Worm (Caenorhabditis elegans) whole organism, late embryonic: ENCODE measurements around the gene pcrg-1.

Source experiments
- elt-2 ChIP-seq: sonication (generic microtip); optimal IDR thresholded peaks from 2 replicates; lab custom pipeline; 2016; ENCODE audit warnings: missing genetic modification reagents, missing genetic modification characterization, missing compliant biosample characterization
- lin-11 ChIP-seq: fragments of 200-800 bp; sonication (Bioruptor generic); optimal IDR thresholded peaks from 2 replicates; lab custom pipeline; 2018; ENCODE audit warnings: mild to moderate bottlenecking, missing genetic modification characterization, missing compliant biosample characterization
- pha-4 ChIP-seq: fragments of 150-350 bp; optimal IDR thresholded peaks from 2 replicates; lab custom pipeline; 2018; ENCODE audit warnings: missing biosample characterization, missing genetic modification reagents, missing genetic modification characterization
- tbx-2 ChIP-seq: sonication (generic microtip); optimal IDR thresholded peaks from 2 replicates; lab custom pipeline; 2016; ENCODE audit warnings: missing genetic modification characterization, missing compliant biosample characterization

DNA sequence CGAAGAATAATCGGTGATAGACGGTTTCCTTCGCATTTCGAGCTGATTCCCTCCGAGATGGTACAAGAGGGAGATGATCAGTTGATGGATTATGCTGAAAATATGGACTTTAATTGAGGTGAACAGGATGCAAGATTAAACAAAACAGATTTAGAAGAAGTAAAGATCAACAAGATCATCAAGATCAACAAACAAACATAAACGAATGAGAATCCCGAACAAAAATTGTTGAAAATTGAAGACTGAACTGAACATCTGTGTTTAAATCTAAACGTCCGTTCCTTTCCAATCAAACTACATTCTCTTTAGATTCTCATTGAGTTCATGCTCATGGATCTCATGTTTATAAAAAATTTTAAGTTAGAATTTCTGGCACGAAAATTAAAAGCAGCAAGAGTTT, 25.5 kb upstream of the pcrg-1 start, which contains the start of gene glc-4:
- TF ChIP-seq tbx-2 (tag; lab: Kevin White, UChicago), result no peak
- TF ChIP-seq pha-4 (tag; lab: Kevin White, UChicago), result no peak
- no peak for TF ChIP-seq lin-11 (tag; lab: Kevin White, UChicago)
- no peak for TF ChIP-seq elt-2 (tag; lab: Kevin White, UChicago)
